Fruit fly (Drosophila melanogaster): ENCODE measurements around the gene PAPLA1.

PAPLA1 gene

DNA sequence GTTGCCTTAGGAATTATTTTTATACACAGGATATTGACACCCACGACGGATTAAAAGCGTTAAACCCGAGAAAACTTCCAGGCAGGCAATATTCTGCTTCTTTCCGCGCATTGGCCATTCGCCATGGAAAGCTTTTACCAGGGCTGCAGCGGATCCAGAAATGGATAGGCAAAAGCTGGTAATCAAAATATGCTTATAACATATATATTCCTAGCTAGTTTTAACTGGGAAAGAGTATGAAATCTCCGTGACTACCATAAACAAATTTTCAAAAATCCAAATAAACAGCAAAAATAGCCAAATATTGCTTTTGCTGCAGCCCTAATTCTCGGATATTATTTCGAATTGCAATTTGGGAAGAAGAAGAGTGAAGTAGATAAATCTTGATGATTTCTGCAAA lies at the start of gene PAPLA1, which contains the start of gene Rbsn-5:
TSS of gene PAPLA1 (minus strand) at position 141 of the 400 bp plus-strand sequence.
TSS of gene Rbsn-5 (plus strand) at position 335 of the 400 bp plus-strand sequence.
- TF ChIP-seq ttk (optimal IDR thresholded peaks at IDR 0.05) (no peak), insv (optimal IDR thresholded peaks at IDR 0.05) (no peak), h (optimal IDR thresholded peaks at IDR 0.05) (no peak), Sin3A (optimal IDR thresholded peaks at IDR 0.05) (no peak), psq (optimal IDR thresholded peaks at IDR 0.05) (no peak), Myc (optimal IDR thresholded peaks at IDR 0.05) (no peak)

DNA sequence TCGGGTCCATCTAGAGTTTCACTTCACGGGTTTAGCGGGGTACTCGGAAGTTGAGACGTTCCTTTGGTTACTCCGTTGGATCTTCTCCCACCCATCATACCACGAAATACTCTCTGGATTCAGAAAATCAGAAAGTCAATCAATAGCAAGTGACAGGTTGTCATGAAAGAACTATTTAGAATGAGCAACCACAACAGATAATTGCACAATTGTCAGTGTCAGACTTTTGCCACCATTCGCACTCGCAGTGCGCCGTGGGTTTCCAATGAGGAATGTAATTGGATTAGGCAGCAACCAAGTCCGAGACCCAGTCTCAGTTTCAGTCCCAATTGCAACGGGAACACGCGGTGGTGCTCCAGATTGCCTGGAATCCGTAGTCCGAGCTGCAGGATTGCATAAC lies 46.4 kb upstream of the PAPLA1 start, which contains the start of gene CG8419:
TSS of gene CG8419 (plus strand) at position 301 of the 400 bp plus-strand sequence.
- no peak for TF ChIP-seq Myc (optimal IDR thresholded peaks at IDR 0.05)
- no peak for TF ChIP-seq h (optimal IDR thresholded peaks at IDR 0.05)
- no peak for TF ChIP-seq ttk (optimal IDR thresholded peaks at IDR 0.05)
- TF ChIP-seq Sin3A (optimal IDR thresholded peaks at IDR 0.05) = no peak
- TF ChIP-seq insv (optimal IDR thresholded peaks at IDR 0.05) = no peak
- TF ChIP-seq psq (optimal IDR thresholded peaks at IDR 0.05) = no peak

DNA sequence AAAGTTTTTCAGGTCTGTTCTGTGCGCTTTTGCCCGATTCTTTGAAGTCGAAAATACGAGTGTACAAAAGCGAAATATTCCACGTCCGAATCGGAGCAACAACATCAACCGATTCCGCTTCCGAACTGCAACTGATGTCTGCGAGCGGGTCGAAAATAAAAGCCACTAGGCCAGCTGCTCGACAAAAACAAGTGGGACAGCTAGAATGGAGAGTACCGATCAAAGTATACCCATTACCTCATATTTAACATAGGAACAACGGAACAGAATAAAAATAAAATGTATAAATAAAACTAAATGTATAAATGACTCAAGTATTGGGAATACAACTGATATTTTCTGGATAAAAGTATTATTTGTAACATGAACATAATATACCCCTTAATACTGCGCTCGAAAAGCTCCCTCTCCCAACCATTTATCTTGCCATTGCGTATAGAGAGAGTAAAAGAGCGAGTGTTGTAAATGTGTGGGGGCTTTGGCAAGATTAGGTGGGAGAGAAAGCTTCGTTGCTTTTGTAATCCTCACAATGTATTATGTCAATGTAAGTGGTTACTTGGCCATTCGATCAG lies 45.6 kb upstream of the PAPLA1 start, which contains the start of gene SLC5A11:
TSS of gene SLC5A11 (minus strand) at position 137 of the 572 bp plus-strand sequence.
- TF ChIP-seq h (optimal IDR thresholded peaks at IDR 0.05) (no peak), Sin3A (optimal IDR thresholded peaks at IDR 0.05) (no peak), ttk (optimal IDR thresholded peaks at IDR 0.05) (no peak), psq (optimal IDR thresholded peaks at IDR 0.05) (no peak), insv (optimal IDR thresholded peaks at IDR 0.05) (no peak), Myc (optimal IDR thresholded peaks at IDR 0.05) (no peak)

DNA sequence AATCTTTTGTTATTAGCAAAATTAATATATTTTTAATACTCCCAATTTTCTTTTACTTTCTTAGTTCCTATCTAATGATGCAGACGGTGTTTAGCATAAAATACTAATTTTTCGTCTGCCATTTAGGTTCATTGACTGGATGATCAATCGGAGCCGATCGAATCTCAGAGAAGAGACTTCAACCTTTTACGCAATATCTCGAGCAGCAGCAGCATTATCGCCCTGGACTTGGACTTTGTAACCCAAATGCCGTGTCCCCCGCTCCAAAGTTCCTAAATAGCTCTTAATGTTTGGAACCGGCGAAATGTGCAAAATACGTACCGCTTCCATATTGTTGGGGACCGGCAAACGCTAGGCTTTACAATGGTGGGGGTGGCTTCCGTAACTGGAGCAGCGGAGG lies 44.9 kb upstream of the PAPLA1 start:
- TF ChIP-seq psq (optimal IDR thresholded peaks at IDR 0.05) (no peak), ttk (optimal IDR thresholded peaks at IDR 0.05) (no peak), h (optimal IDR thresholded peaks at IDR 0.05) (no peak), insv (optimal IDR thresholded peaks at IDR 0.05) (no peak), Myc (optimal IDR thresholded peaks at IDR 0.05) (no peak), Sin3A (optimal IDR thresholded peaks at IDR 0.05) (no peak)

DNA sequence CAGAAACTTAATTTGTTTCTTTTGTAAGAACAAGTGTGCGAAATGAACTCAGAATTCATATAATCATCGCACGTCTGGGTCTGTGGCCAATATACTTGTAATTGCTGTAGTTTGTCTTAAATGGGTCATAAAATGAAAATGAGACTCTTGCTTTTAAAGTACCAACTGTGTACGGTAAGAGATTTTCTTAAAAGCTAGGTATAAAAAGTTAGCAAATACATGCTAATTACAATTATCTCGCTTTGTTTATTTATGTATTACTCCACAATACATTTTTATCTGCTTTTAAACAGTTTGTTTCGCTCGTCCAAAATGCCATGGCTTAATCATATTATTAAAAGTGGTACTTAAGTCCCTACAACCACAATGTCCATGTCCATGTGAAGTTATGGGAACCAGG lies 44.3 kb upstream of the PAPLA1 start:
- TF ChIP-seq psq (optimal IDR thresholded peaks at IDR 0.05) (no peak), Myc (optimal IDR thresholded peaks at IDR 0.05) (no peak), insv (optimal IDR thresholded peaks at IDR 0.05) (no peak), ttk (optimal IDR thresholded peaks at IDR 0.05) (no peak), Sin3A (optimal IDR thresholded peaks at IDR 0.05) (no peak), h (optimal IDR thresholded peaks at IDR 0.05) (no peak)

DNA sequence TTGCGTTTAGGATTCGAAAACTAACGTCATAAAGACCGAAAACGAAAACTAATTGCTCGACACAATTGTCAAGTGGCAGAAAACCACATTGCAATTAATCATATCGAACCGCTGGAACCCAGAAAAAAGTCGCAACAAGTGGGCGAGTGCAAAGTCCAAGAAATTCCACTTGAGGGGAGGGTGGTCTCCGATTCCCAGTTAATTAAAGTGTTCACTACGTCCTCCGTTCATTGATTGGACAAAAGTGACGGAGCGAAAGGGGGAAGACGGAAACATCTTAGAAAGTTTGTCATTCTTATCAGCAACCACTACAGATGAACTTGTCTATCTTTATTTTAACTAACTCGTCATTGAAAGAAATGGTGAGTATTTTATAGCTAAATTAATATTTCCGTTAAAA lies 43.1 kb upstream of the PAPLA1 start:
- no peak for TF ChIP-seq Sin3A (optimal IDR thresholded peaks at IDR 0.05)
- no peak for TF ChIP-seq insv (optimal IDR thresholded peaks at IDR 0.05)
- no peak for TF ChIP-seq ttk (optimal IDR thresholded peaks at IDR 0.05)
- no peak for TF ChIP-seq psq (optimal IDR thresholded peaks at IDR 0.05)
- no peak for TF ChIP-seq h (optimal IDR thresholded peaks at IDR 0.05)
- no peak for TF ChIP-seq Myc (optimal IDR thresholded peaks at IDR 0.05)

DNA sequence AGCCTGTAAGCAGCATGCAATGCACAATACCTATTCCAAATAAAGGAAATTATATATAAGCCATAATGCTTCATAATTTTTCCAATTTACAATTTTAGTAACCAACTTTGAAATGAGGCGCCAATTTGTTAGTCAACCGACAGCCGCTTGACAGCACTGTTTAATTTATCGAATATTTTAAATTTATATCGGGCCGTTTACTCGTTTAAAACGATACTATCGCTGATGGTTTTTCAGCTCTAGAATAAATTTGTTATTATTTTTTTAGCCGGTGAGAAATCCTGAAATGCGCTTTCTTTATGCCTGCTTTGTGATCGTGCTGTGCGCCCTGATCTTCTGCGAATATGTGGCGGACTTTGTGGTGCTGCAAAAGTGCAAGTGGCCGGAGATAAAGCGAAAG lies 39.3 kb upstream of the PAPLA1 start, which contains the start of gene PGAP5:
TSS of gene PGAP5 (plus strand) at position 126 of the 400 bp plus-strand sequence.
- no peak for TF ChIP-seq h (optimal IDR thresholded peaks at IDR 0.05)
- no peak for TF ChIP-seq Sin3A (optimal IDR thresholded peaks at IDR 0.05)
- TF ChIP-seq psq (optimal IDR thresholded peaks at IDR 0.05) = no peak
- TF ChIP-seq Myc (optimal IDR thresholded peaks at IDR 0.05) = no peak
- TF ChIP-seq insv (optimal IDR thresholded peaks at IDR 0.05) = no peak
- no peak for TF ChIP-seq ttk (optimal IDR thresholded peaks at IDR 0.05)

DNA sequence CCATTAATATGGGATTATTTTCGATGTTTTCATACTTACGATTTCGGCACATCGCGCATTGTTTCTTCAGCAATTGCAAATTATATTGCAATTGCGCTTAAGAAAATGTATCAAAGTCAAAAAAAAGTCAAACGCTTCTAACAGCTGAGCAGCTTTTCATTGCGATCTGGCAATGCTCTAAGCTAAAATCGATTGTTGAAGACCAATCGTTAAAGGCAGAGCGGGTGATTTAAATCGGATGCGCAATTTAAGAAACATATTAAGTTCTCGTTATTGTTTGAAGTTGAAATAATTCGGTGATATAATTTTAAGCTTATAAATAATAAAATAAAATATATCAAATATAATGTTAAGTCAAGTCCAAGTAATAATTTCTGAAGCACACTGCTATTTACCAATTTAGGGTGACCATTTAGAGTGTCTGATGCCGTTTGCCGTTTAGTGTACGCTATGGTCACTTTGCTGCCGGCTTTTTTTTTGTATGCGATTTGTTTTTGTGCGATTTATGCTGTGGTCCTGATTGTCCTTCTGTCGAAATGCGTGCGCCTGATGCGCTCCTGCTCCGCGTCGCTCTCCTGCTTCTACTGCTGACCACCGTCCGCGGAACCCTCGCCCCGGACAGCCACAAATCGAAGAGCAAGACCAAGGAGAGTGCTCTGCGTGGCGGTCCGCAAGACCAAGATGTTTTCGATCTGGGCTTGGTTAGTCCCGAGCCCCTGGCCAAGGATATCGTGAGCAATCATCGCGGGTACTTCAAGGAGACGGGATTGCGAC lies 37.5 kb upstream of the PAPLA1 start, which contains the start of the genes CG8475 and CG8460:
TSS of gene CG8475 (minus strand) at position 162 of the 774 bp plus-strand sequence.
TSS of gene CG8460 (plus strand) at position 437 of the 774 bp plus-strand sequence.
- TF ChIP-seq psq (optimal IDR thresholded peaks at IDR 0.05) (no peak), h (optimal IDR thresholded peaks at IDR 0.05) (no peak), insv (optimal IDR thresholded peaks at IDR 0.05) (no peak), ttk (optimal IDR thresholded peaks at IDR 0.05) (no peak), Sin3A (optimal IDR thresholded peaks at IDR 0.05) (no peak), Myc (optimal IDR thresholded peaks at IDR 0.05) (no peak)

DNA sequence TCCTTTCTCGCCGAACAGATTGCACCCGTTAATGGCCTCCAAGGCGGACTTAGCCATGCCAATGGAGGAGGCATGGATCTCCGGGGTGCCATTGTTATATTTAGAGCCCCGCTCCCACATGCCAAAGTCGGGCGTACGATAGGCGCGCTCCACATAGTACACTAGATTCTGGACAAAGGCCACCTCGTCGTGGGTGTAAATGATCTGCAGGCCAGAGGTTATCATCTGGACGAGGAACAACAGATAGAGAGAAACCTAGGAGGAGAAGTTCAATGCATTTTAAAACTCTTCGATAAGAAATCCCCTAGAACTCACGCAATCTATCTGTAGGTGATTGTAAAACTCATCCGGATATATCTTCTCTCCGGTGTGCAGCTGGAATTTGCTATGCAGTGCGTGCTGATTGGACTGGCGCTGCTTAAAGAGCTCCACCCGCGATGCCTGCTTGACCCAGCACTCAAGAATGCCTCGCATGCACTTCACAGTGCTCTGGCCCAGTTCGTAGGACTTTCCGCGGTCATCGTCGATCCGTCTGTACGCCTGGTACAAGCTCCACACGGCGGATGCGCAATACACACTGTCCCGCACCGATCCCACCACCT lies 36.4 kb upstream of the PAPLA1 start:
- TF ChIP-seq insv (optimal IDR thresholded peaks at IDR 0.05) (no peak), Sin3A (optimal IDR thresholded peaks at IDR 0.05) (no peak), ttk (optimal IDR thresholded peaks at IDR 0.05) (no peak), psq (optimal IDR thresholded peaks at IDR 0.05) (no peak), h (optimal IDR thresholded peaks at IDR 0.05) (no peak), Myc (optimal IDR thresholded peaks at IDR 0.05) (no peak)

DNA sequence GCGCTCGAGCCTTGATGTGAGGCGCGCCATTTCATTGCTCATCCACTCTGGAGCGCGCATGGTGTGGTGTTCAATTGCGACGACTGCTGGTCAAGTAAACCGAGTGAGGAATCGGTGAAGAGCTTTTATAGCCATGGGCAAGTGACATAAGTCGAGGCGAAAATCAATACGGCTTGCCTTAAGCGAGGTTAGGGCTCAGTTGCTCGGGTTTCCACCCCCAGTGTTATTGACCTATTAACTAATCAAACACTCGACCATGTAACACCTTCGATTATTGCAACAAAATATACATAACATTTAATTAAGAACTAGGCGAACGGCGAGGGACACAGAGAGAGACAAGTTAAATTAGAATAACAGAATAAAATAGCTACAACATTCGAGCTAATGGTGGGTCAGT lies 31.2 kb upstream of the PAPLA1 start, which contains the start of gene CG34134:
TSS of gene CG34134 (minus strand) at position 101 of the 400 bp plus-strand sequence.
- TF ChIP-seq ttk (optimal IDR thresholded peaks at IDR 0.05) (no peak), psq (optimal IDR thresholded peaks at IDR 0.05) (no peak), h (optimal IDR thresholded peaks at IDR 0.05) (no peak), insv (optimal IDR thresholded peaks at IDR 0.05) (no peak), Myc (optimal IDR thresholded peaks at IDR 0.05) (no peak), Sin3A (optimal IDR thresholded peaks at IDR 0.05) (no peak)

DNA sequence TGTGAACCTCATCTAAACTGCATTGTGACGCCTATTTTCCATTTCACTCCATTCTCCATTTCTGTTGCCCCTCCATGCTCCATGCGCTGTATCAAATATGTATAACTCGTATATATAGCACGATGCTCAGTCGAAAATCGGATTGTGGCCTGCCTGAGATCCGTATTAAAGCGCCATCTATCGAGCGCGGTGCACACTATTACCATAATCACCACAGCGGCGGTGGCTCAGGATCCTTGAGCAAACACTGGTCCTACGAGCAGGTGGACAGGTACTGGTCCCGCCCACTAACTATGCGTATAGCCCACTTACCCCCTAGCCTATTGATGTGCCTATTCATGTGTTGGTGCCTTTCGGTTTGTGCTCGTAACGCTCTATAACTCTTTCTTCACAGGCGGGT lies 25.6 kb upstream of the PAPLA1 start:
- TF ChIP-seq psq (optimal IDR thresholded peaks at IDR 0.05) (no peak), h (optimal IDR thresholded peaks at IDR 0.05) (no peak), ttk (optimal IDR thresholded peaks at IDR 0.05) (no peak), Myc (optimal IDR thresholded peaks at IDR 0.05) (no peak), Sin3A (optimal IDR thresholded peaks at IDR 0.05) (no peak), insv (optimal IDR thresholded peaks at IDR 0.05) (no peak)

Data from Kc167 (cell line).